Worm (Caenorhabditis elegans) whole organism, L3 larva: ENCODE data around the gene T02C5.1.

Experiments used
- R02D3.7 ChIP-seq: fragments of 150-350 bp; optimal IDR thresholded peaks from 2 replicates; lab custom pipeline; 2014; ENCODE audit warnings: missing biosample characterization, missing genetic modification characterization
- ZK546.5 ChIP-seq: sonication (generic microtip); optimal IDR thresholded peaks from 2 replicates; lab custom pipeline; 2017; ENCODE audit warnings: missing biosample characterization, missing genetic modification characterization
- aly-2 ChIP-seq: fragments of 150-350 bp; optimal IDR thresholded peaks from 2 replicates; lab custom pipeline; 2014; ENCODE audit warnings: missing biosample characterization, missing genetic modification characterization
- ama-1 ChIP-seq: fragments of 150-350 bp; optimal IDR thresholded peaks from 2 replicates; lab custom pipeline; 2018
- ceh-16 ChIP-seq: sonication (generic microtip); optimal IDR thresholded peaks from 2 replicates; lab custom pipeline; 2017; ENCODE audit warnings: missing biosample characterization, missing genetic modification characterization
- ceh-28 ChIP-seq: fragments of 150-350 bp; optimal IDR thresholded peaks from 2 replicates; lab custom pipeline; 2014; ENCODE audit warnings: missing biosample characterization, missing genetic modification reagents, missing genetic modification characterization
- ceh-82 ChIP-seq: fragments of 150-350 bp; optimal IDR thresholded peaks from 2 replicates; lab custom pipeline; 2014; ENCODE audit warnings: missing biosample characterization, missing genetic modification characterization
- ceh-9 ChIP-seq: sonication (generic microtip); optimal IDR thresholded peaks from 2 replicates; lab custom pipeline; 2018; ENCODE audit warnings: missing biosample characterization, missing genetic modification characterization
- daf-12 ChIP-seq: fragments of 150-350 bp; optimal IDR thresholded peaks from 2 replicates; lab custom pipeline; 2014; ENCODE audit warnings: missing biosample characterization, missing genetic modification reagents, missing genetic modification characterization
- egl-27 ChIP-seq: sonication (generic microtip); optimal IDR thresholded peaks from 4 replicates; lab custom pipeline; 2017; ENCODE audit warnings: missing biosample characterization, missing genetic modification reagents, missing genetic modification characterization
- egl-5 ChIP-seq: fragments of 150-350 bp; optimal IDR thresholded peaks from 2 replicates; lab custom pipeline; 2017; ENCODE audit warnings: missing biosample characterization, missing genetic modification reagents, missing genetic modification characterization, inconsistent platforms
- elt-1 ChIP-seq: fragments of 150-350 bp; optimal IDR thresholded peaks from 2 replicates; lab custom pipeline; 2014; ENCODE audit warnings: missing biosample characterization, missing genetic modification characterization
- elt-2 ChIP-seq: sonication (generic microtip); optimal IDR thresholded peaks from 2 replicates; lab custom pipeline; 2016; ENCODE audit warnings: missing genetic modification reagents, mild to moderate bottlenecking, missing genetic modification characterization, missing compliant biosample characterization
- elt-3 ChIP-seq, 3 experiments: fragments of 150-350 bp in 1 of 3; sonication (generic microtip) in 2 of 3; optimal IDR thresholded peaks; 2 replicates in 2 of 3; 4 replicates in 1 of 3; lab custom pipeline; 2014 to 2017; ENCODE audit warnings: missing biosample characterization in 3 of 3, missing genetic modification characterization in 3 of 3
- eor-1 ChIP-seq, 2 experiments: fragments of 150-350 bp; optimal IDR thresholded peaks; 2 replicates each; lab custom pipeline; 2014 to 2018; ENCODE audit warnings: missing biosample characterization in 2 of 2, missing genetic modification characterization in 2 of 2
- fkh-10 ChIP-seq: sonication (generic microtip); optimal IDR thresholded peaks from 2 replicates; lab custom pipeline; 2017; ENCODE audit warnings: missing biosample characterization, missing genetic modification reagents, missing genetic modification characterization
- fkh-2 ChIP-seq: fragments of 150-350 bp; optimal IDR thresholded peaks from 2 replicates; lab custom pipeline; 2014; ENCODE audit warnings: missing biosample characterization, missing genetic modification reagents, missing genetic modification characterization
- fos-1 ChIP-seq: fragments of 150-350 bp; optimal IDR thresholded peaks from 2 replicates; lab custom pipeline; 2014; ENCODE audit warnings: missing biosample characterization, missing genetic modification characterization
- hmg-11 ChIP-seq: sonication (generic microtip); optimal IDR thresholded peaks from 2 replicates; lab custom pipeline; 2016; ENCODE audit warnings: missing genetic modification characterization, missing compliant biosample characterization
- jun-1 ChIP-seq: fragments of 150-350 bp; optimal IDR thresholded peaks from 2 replicates; lab custom pipeline; 2014; ENCODE audit warnings: missing biosample characterization, missing genetic modification reagents, missing genetic modification characterization
- lin-15B ChIP-seq: fragments of 150-350 bp; optimal IDR thresholded peaks from 2 replicates; lab custom pipeline; 2014; ENCODE audit warnings: missing biosample characterization, missing genetic modification characterization
- lin-39 ChIP-seq: fragments of 150-350 bp; optimal IDR thresholded peaks from 2 replicates; lab custom pipeline; 2018; ENCODE audit warnings: missing biosample characterization, missing genetic modification reagents, missing genetic modification characterization
- lsy-12 ChIP-seq: sonication (generic microtip); optimal IDR thresholded peaks from 2 replicates; lab custom pipeline; 2016; ENCODE audit warnings: mild to moderate bottlenecking, missing genetic modification characterization, missing compliant biosample characterization
- mdl-1 ChIP-seq: fragments of 150-350 bp; optimal IDR thresholded peaks from 2 replicates; lab custom pipeline; 2014; ENCODE audit warnings: missing biosample characterization, missing genetic modification characterization
- mml-1 ChIP-seq: fragments of 150-350 bp; sonication (generic microtip); optimal IDR thresholded peaks from 3 replicates; lab custom pipeline; 2014; ENCODE audit warnings: missing biosample characterization, missing genetic modification characterization
- nfya-1 ChIP-seq: sonication (generic microtip); optimal IDR thresholded peaks from 2 replicates; lab custom pipeline; 2017; ENCODE audit warnings: missing genetic modification characterization, mild to moderate bottlenecking, missing compliant biosample characterization, antibody characterized with exemption, moderate library complexity; ENCODE audit not compliant: insufficient read depth
- nhr-11 ChIP-seq: fragments of 150-350 bp; optimal IDR thresholded peaks from 2 replicates; lab custom pipeline; 2014; ENCODE audit warnings: missing biosample characterization, missing genetic modification characterization
- nhr-12 ChIP-seq: fragments of 150-350 bp; optimal IDR thresholded peaks from 2 replicates; lab custom pipeline; 2014; ENCODE audit warnings: missing biosample characterization, missing genetic modification characterization
- nhr-23 ChIP-seq: fragments of 150-350 bp; optimal IDR thresholded peaks from 2 replicates; lab custom pipeline; 2014; ENCODE audit warnings: missing biosample characterization, missing genetic modification reagents, missing genetic modification characterization
- nhr-237 ChIP-seq: fragments of 150-350 bp; optimal IDR thresholded peaks from 2 replicates; lab custom pipeline; 2014; ENCODE audit warnings: missing biosample characterization, missing genetic modification characterization
- nhr-25 ChIP-seq: sonication (generic microtip); optimal IDR thresholded peaks from 2 replicates; lab custom pipeline; 2017; ENCODE audit warnings: missing biosample characterization, missing genetic modification characterization
- nhr-28 ChIP-seq: fragments of 150-350 bp; optimal IDR thresholded peaks from 2 replicates; lab custom pipeline; 2014; ENCODE audit warnings: missing biosample characterization, missing genetic modification characterization
- nhr-43 ChIP-seq: sonication (generic microtip); optimal IDR thresholded peaks from 2 replicates; lab custom pipeline; 2016; ENCODE audit warnings: mild to moderate bottlenecking, missing genetic modification characterization, missing compliant biosample characterization; ENCODE audit not compliant: poor library complexity, severe bottlenecking
- nhr-67 ChIP-seq: fragments of 150-350 bp; optimal IDR thresholded peaks from 2 replicates; lab custom pipeline; 2014; ENCODE audit warnings: missing biosample characterization, missing genetic modification characterization
- nhr-76 ChIP-seq: fragments of 150-350 bp; sonication (generic microtip); optimal IDR thresholded peaks from 5 replicates; lab custom pipeline; 2014; ENCODE audit warnings: missing biosample characterization, missing genetic modification characterization
- nhr-77 ChIP-seq: fragments of 150-350 bp; optimal IDR thresholded peaks from 2 replicates; lab custom pipeline; 2014; ENCODE audit warnings: missing biosample characterization, missing genetic modification characterization
- pha-4 ChIP-seq: fragments of 150-350 bp; optimal IDR thresholded peaks from 2 replicates; lab custom pipeline; 2014; ENCODE audit warnings: missing biosample characterization, missing genetic modification reagents, missing genetic modification characterization
- pqm-1 ChIP-seq: fragments of 150-350 bp; optimal IDR thresholded peaks from 2 replicates; lab custom pipeline; 2017; ENCODE audit warnings: missing biosample characterization, missing genetic modification characterization, inconsistent platforms
- sea-2 ChIP-seq: fragments of 150-350 bp; sonication (generic microtip); optimal IDR thresholded peaks from 4 replicates; lab custom pipeline; 2014; ENCODE audit warnings: missing biosample characterization, missing genetic modification reagents, missing genetic modification characterization
- skn-1 ChIP-seq: fragments of 150-350 bp; optimal IDR thresholded peaks from 2 replicates; lab custom pipeline; 2014; ENCODE audit warnings: missing biosample characterization, missing genetic modification characterization
- snpc-4 ChIP-seq: fragments of 150-350 bp; optimal IDR thresholded peaks from 2 replicates; lab custom pipeline; 2014; ENCODE audit warnings: missing biosample characterization, missing genetic modification characterization
- tbx-2 ChIP-seq: sonication (generic microtip); optimal IDR thresholded peaks from 2 replicates; lab custom pipeline; 2016; ENCODE audit warnings: mild to moderate bottlenecking, missing genetic modification characterization, missing compliant biosample characterization
- unc-39 ChIP-seq: sonication (generic microtip); optimal IDR thresholded peaks from 4 replicates; lab custom pipeline; 2017; ENCODE audit warnings: missing biosample characterization, missing genetic modification characterization
- unc-62 ChIP-seq: fragments of 150-350 bp; sonication (generic microtip); optimal IDR thresholded peaks from 4 replicates; lab custom pipeline; 2014; ENCODE audit warnings: missing biosample characterization, missing genetic modification reagents, missing genetic modification characterization
- zag-1 ChIP-seq: fragments of 150-350 bp; optimal IDR thresholded peaks from 2 replicates; lab custom pipeline; 2014; ENCODE audit warnings: missing biosample characterization, missing genetic modification characterization
- ztf-11 ChIP-seq: fragments of 150-350 bp; optimal IDR thresholded peaks from 2 replicates; lab custom pipeline; 2014; ENCODE audit warnings: missing biosample characterization, missing genetic modification characterization
- ztf-4 ChIP-seq: fragments of 150-350 bp; optimal IDR thresholded peaks from 2 replicates; lab custom pipeline; 2014; ENCODE audit warnings: missing biosample characterization, missing genetic modification characterization

Gene T02C5.1

DNA sequence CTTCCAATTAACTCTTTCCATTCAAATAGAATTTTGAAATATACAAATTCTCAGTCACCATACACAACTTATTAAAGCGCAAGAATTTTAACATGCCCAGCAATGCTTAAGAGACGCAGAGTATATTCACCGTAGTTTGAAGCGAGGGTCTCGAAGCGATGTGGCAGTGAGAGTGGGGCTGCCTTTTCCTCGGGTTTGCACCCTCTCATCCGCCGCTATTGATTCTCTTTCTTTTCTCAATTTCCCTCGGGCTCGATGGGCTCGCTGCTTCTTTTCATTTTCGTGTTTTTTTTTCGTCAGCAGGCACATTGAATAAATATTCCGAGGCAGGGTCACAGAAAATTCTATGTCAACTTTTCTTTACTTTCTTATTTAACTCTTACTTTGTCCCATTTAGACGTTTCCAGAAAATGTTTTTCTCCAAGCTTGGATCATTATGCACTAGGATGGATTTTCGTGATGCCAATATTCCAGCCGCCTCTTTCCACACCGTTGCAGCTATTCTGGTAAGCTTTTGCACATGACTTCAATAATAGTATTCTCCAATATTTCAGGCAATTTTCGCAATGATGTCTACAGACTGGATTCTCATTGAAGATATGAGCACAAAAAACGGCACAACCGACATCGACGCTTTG lies 6.0 kb upstream of the T02C5.1 start, which contains the start of gene T14G11.1:
Gene T14G11.1 (plus strand): TSS at position 408 of the 638 bp plus-strand sequence.
- TF ChIP-seq elt-1 (tag; lab: Kevin White, UChicago) (no peak), aly-2 (tag; lab: Kevin White, UChicago) (no peak), elt-3 (tag; optimal IDR thresholded peaks at IDR 0.05; lab: Kevin White, UChicago) (no peak), elt-2 (tag; lab: Kevin White, UChicago) (peak; percentile 40), tbx-2 (tag; lab: Kevin White, UChicago) (peak; percentile 34), nhr-76 (tag; lab: Kevin White, UChicago) (no peak), ceh-16 (tag; lab: Kevin White, UChicago) (no peak), ztf-11 (tag; lab: Kevin White, UChicago) (no peak), hmg-11 (tag; lab: Kevin White, UChicago) (peak; percentile 89), snpc-4 (tag; lab: Kevin White, UChicago) (peak; percentile 65), nhr-11 (tag; lab: Kevin White, UChicago) (no peak), nhr-28 (tag; lab: Kevin White, UChicago) (no peak), eor-1 (tag; optimal IDR thresholded peaks at IDR 0.05; lab: Kevin White, UChicago) (no peak), ceh-28 (peak; percentile 62), nhr-12 (tag; lab: Kevin White, UChicago) (no peak), lsy-12 (tag; lab: Kevin White, UChicago) (peak; percentile 72), nhr-25 (tag; lab: Kevin White, UChicago) (peak; percentile 5), ztf-4 (no peak), lin-15B (tag; lab: Kevin White, UChicago) (peak; percentile 68), unc-62 (GFP tag; lab: Kevin White, UChicago) (no peak), sea-2 (GFP tag; lab: Kevin White, UChicago) (no peak), ceh-82 (tag; lab: Kevin White, UChicago) (no peak), nhr-23 (tag; lab: Kevin White, UChicago) (peak; percentile 69), zag-1 (tag; lab: Kevin White, UChicago) (no peak), ZK546.5 (no peak), unc-39 (tag; lab: Kevin White, UChicago) (no peak), mml-1 (tag; lab: Kevin White, UChicago) (no peak), R02D3.7 (tag; lab: Kevin White, UChicago) (peak; percentile 22), nhr-237 (tag; lab: Kevin White, UChicago) (no peak), fkh-10 (GFP tag; lab: Kevin White, UChicago) (peak; percentile 63), nfya-1 (tag; lab: Kevin White, UChicago) (peak; percentile 95), jun-1 (tag; lab: Kevin White, UChicago) (peak; percentile 17), nhr-43 (tag; lab: Kevin White, UChicago) (peak; percentile 53), ceh-9 (tag; lab: Kevin White, UChicago) (no peak), egl-27 (no peak), nhr-77 (tag; lab: Kevin White, UChicago) (no peak), fkh-2 (tag; lab: Kevin White, UChicago) (no peak), egl-5 (tag; lab: Kevin White, UChicago) (peak; percentile 53), skn-1 (tag; lab: Kevin White, UChicago) (peak; percentile 65), lin-39 (tag; lab: Kevin White, UChicago) (peak; percentile 88), ama-1 (lab: Kevin White, UChicago) (peak; percentile 36), nhr-67 (tag; lab: Kevin White, UChicago) (no peak), pqm-1 (tag; lab: Kevin White, UChicago) (peak; percentile 19), mdl-1 (tag; lab: Kevin White, UChicago) (no peak), fos-1 (tag; lab: Kevin White, UChicago) (no peak), pha-4 (peak; percentile 83), daf-12 (tag; lab: Kevin White, UChicago) (no peak)
